Worm (Caenorhabditis elegans) whole organism, young adult: ENCODE measurements around the gene spc-2.

Experiments used
- T26A5.8 ChIP-seq: sonication (generic microtip); optimal IDR thresholded peaks from 2 replicates; lab custom pipeline; 2016; ENCODE audit warnings: missing genetic modification characterization, missing compliant biosample characterization
- akir-1 ChIP-seq: fragments of 200-800 bp; sonication (Bioruptor generic); optimal IDR thresholded peaks from 2 replicates; lab custom pipeline; 2018; ENCODE audit warnings: mild to moderate bottlenecking, missing genetic modification characterization, moderate library complexity, missing compliant biosample characterization
- cebp-2 ChIP-seq: fragments of 200-800 bp; sonication (Bioruptor generic); IDR thresholded peaks from 2 replicates; pipeline ENCODE4 v1.3.6; 2022; ENCODE audit warnings: missing genetic modification characterization, missing compliant biosample characterization
- fkh-3 ChIP-seq: sonication (generic microtip); optimal IDR thresholded peaks from 2 replicates; lab custom pipeline; 2016; ENCODE audit warnings: mild to moderate bottlenecking, missing genetic modification characterization, missing compliant biosample characterization
- gei-17 ChIP-seq: fragments of 200-800 bp; sonication (Bioruptor generic); optimal IDR thresholded peaks from 2 replicates; lab custom pipeline; 2018; ENCODE audit warnings: mild to moderate bottlenecking, missing genetic modification characterization, missing compliant biosample characterization
- hrde-1 ChIP-seq: sonication (generic microtip); optimal IDR thresholded peaks from 2 replicates; lab custom pipeline; 2016; ENCODE audit warnings: missing genetic modification characterization, mild to moderate bottlenecking, missing compliant biosample characterization, moderate library complexity, missing genotype, missing genetic modification reagents, borderline replicate concordance
- unc-62 ChIP-seq: fragments of 150-350 bp; optimal IDR thresholded peaks from 2 replicates; lab custom pipeline; 2014; ENCODE audit warnings: missing biosample characterization, missing genetic modification reagents, missing genetic modification characterization
- ztf-6 ChIP-seq: fragments of 200-800 bp; sonication (Bioruptor generic); IDR thresholded peaks from 2 replicates; pipeline ENCODE4 v1.3.6; 2022; ENCODE audit warnings: missing genetic modification reagents, missing genetic modification characterization, missing compliant biosample characterization

- TF ChIP-seq fkh-3 (tag; lab: Kevin White, UChicago) (no peak), hrde-1 (tag; lab: Kevin White, UChicago) (no peak), cebp-2 (GFP tag; lab: Robert Waterston, UW) (no peak), ztf-6 (GFP tag; lab: Robert Waterston, UW) (no peak), unc-62 (GFP tag; lab: Kevin White, UChicago) (no peak), T26A5.8 (tag; lab: Kevin White, UChicago) (no peak), gei-17 (GFP tag; lab: Kevin White, UChicago) (no peak), akir-1 (no peak)
Measured at ce11 chrIII:8136517-8137099, 45.1 kb upstream of the spc-2 start.
